Fruit fly (Drosophila melanogaster) whole organism, adult: ENCODE measurements around the gene Nazo.

Experiments used
- CG11617 ChIP-seq: fragments of 200-800 bp; sonication (Bioruptor generic); optimal IDR thresholded peaks from 2 replicates; lab custom pipeline; 2017; ENCODE audit warnings: mild to moderate bottlenecking, missing biosample characterization, missing genetic modification reagents, missing genetic modification characterization
- CG12768 ChIP-seq: fragments of 200-800 bp; sonication (Bioruptor generic); optimal IDR thresholded peaks from 2 replicates; lab custom pipeline; 2017; ENCODE audit warnings: missing biosample characterization, missing genetic modification characterization, mild to moderate bottlenecking, moderate library complexity, missing genetic modification reagents
- CG14711 ChIP-seq: fragments of 200-800 bp; sonication (Bioruptor generic); optimal IDR thresholded peaks from 2 replicates; lab custom pipeline; 2018; ENCODE audit warnings: missing biosample characterization, mild to moderate bottlenecking, missing genetic modification characterization, moderate library complexity
- CG1620 ChIP-seq: fragments of 200-800 bp; sonication (Bioruptor generic); optimal IDR thresholded peaks from 2 replicates; lab custom pipeline; 2016; ENCODE audit warnings: missing biosample characterization, missing genetic modification characterization
- CG33017 ChIP-seq: fragments of 200-800 bp; sonication (Bioruptor generic); optimal IDR thresholded peaks from 2 replicates; lab custom pipeline; 2018; ENCODE audit warnings: missing biosample characterization, mild to moderate bottlenecking, missing genetic modification characterization, moderate library complexity
- CG5204 ChIP-seq: fragments of 200-800 bp; sonication (Bioruptor generic); optimal IDR thresholded peaks from 2 replicates; lab custom pipeline; 2016; ENCODE audit warnings: missing biosample characterization, missing genetic modification characterization
- CG7045 ChIP-seq: fragments of 200-800 bp; sonication (Bioruptor generic); optimal IDR thresholded peaks from 2 replicates; lab custom pipeline; 2017; ENCODE audit warnings: missing biosample characterization, mild to moderate bottlenecking, missing genetic modification characterization
- CG7101 ChIP-seq: fragments of 200-800 bp; sonication (Bioruptor generic); optimal IDR thresholded peaks from 2 replicates; lab custom pipeline; 2018; ENCODE audit warnings: missing biosample characterization, mild to moderate bottlenecking, missing genetic modification characterization, moderate library complexity
- Clk ChIP-seq: fragments of 200-800 bp; sonication (Bioruptor generic); optimal IDR thresholded peaks from 2 replicates; lab custom pipeline; 2017; ENCODE audit warnings: missing biosample characterization, missing genetic modification characterization
- Crg-1 ChIP-seq: fragments of 200-800 bp; sonication (Bioruptor generic); optimal IDR thresholded peaks from 2 replicates; lab custom pipeline; 2016; ENCODE audit warnings: missing biosample characterization, missing genetic modification characterization
- Hr96 ChIP-seq: fragments of 200-800 bp; sonication (Bioruptor generic); optimal IDR thresholded peaks from 2 replicates; lab custom pipeline; 2016; ENCODE audit warnings: missing biosample characterization, missing genetic modification characterization
- Mnt ChIP-seq: fragments of 200-800 bp; sonication (Bioruptor generic); optimal IDR thresholded peaks from 2 replicates; lab custom pipeline; 2016; ENCODE audit warnings: missing biosample characterization, mild to moderate bottlenecking, missing genetic modification characterization
- bab1 ChIP-seq: fragments of 200-800 bp; sonication (Bioruptor generic); optimal IDR thresholded peaks from 3 replicates; lab custom pipeline; 2019; ENCODE audit warnings: missing biosample characterization, mild to moderate bottlenecking, missing genetic modification characterization, moderate library complexity
- cic ChIP-seq: fragments of 200-800 bp; sonication (Bioruptor generic); optimal IDR thresholded peaks from 2 replicates; lab custom pipeline; 2017; ENCODE audit warnings: missing biosample characterization, mild to moderate bottlenecking, missing genetic modification characterization, moderate library complexity
- cnc ChIP-seq, 2 experiments: fragments of >200 bp; optimal IDR thresholded peaks; 2 replicates each; lab custom pipeline; 2017
- kay ChIP-seq: fragments of 200-800 bp; sonication (Bioruptor generic); peaks from one replicate; lab custom pipeline; 2016; ENCODE audit warnings: missing biosample characterization, missing genetic modification characterization, borderline replicate concordance
- ovo ChIP-seq: fragments of 200-800 bp; sonication (Bioruptor generic); optimal IDR thresholded peaks from 2 replicates; lab custom pipeline; 2016; ENCODE audit warnings: missing biosample characterization, missing genetic modification characterization
- pad ChIP-seq: fragments of 200-800 bp; sonication (Bioruptor generic); optimal IDR thresholded peaks from 3 replicates; lab custom pipeline; 2017; ENCODE audit warnings: missing biosample characterization, missing genetic modification characterization, mild to moderate bottlenecking, moderate library complexity, missing genetic modification reagents
- tj ChIP-seq: fragments of 200-800 bp; sonication (Bioruptor generic); optimal IDR thresholded peaks from 3 replicates; lab custom pipeline; 2017; ENCODE audit warnings: missing biosample characterization, mild to moderate bottlenecking, missing genetic modification characterization, moderate library complexity
- toe ChIP-seq: fragments of 200-800 bp; sonication (Bioruptor generic); optimal IDR thresholded peaks from 2 replicates; lab custom pipeline; 2016; ENCODE audit warnings: missing biosample characterization, missing genetic modification characterization

The Nazo gene

dm6 chr3R:8312037-8312436, 24.4 kb downstream of the Nazo start, which contains the start of the genes CG11694 and CG11698:
Gene CG11694 (minus strand): TSS chr3R:8312137.
Gene CG11698 (plus strand): TSS chr3R:8312188.
- TF ChIP-seq CG33017 (tag; lab: Kevin White, UChicago) (no peak), CG14711 (tag; lab: Kevin White, UChicago) (no peak), Hr96 (GFP tag; lab: Kevin White, UChicago) (no peak), kay (no peak), Clk (GFP tag; lab: Kevin White, UChicago) (no peak), CG12768 (no peak), bab1 (GFP tag; lab: Kevin White, UChicago) (no peak), CG7045 (GFP tag; lab: Kevin White, UChicago) (no peak), pad (no peak), tj (GFP tag; lab: Kevin White, UChicago) (no peak), CG7101 (tag; lab: Kevin White, UChicago) (no peak), CG5204 (no peak), CG11617 (GFP tag; lab: Kevin White, UChicago) (no peak), Crg-1 (GFP tag; lab: Kevin White, UChicago) (no peak), CG1620 (GFP tag; lab: Kevin White, UChicago) (no peak), cnc (optimal IDR thresholded peaks at IDR 0.05; lab: Kevin White, UChicago) (no peak), ovo (GFP tag; lab: Kevin White, UChicago) (no peak)

- TF ChIP-seq Crg-1 (GFP tag; lab: Kevin White, UChicago): no peak
- peak; percentile 57 for TF ChIP-seq bab1 (GFP tag; lab: Kevin White, UChicago)
- TF ChIP-seq Mnt (GFP tag; lab: Kevin White, UChicago): peak; percentile 17
- TF ChIP-seq toe (GFP tag; lab: Kevin White, UChicago): no peak
- no peak for TF ChIP-seq CG12768
- peak; percentile 72 for TF ChIP-seq CG14711 (tag; lab: Kevin White, UChicago)
- no peak for TF ChIP-seq cnc (optimal IDR thresholded peaks at IDR 0.05; lab: Kevin White, UChicago)
- TF ChIP-seq CG33017 (tag; lab: Kevin White, UChicago): no peak
Measured at dm6 chr3R:8313038-8313437, 25.4 kb downstream of the Nazo start, which contains the start of gene CG7483. Gene CG7483 (plus strand): TSS chr3R:8313208.

DNA sequence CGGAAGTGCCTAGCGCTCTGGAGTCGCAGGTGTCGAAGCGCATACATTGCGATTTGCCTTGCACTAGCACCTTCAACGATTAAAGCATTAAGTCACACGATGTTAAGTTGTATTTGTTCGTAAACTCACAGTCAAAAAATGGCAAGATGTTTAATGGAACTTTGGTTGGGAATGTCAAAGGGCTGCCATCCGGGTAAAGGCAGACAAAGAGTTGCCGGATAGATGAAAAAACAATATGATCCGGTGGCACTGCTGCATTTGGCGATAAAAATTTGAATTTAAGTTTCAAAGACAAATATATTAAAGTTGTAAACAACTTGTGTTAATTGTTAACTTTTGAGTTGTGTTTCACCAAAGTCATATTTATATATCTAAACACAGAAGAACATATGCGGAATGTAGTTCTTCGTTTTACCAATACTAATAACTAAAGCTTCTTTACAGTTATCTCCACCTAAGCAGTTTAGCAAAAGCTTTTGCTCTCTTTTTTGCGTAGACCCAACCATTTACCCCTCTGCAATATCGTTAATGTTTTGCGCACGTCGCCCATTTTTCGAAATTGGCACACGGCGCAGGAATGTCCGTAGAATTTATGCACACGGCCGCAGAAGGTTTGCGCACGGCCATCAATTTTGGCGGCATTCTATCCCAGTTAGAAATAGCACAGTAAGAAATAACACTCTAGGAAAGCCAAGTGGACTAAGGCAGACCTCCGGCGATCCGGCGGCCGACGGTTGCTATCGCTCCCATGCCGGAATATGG, 28.8 kb downstream of the Nazo start, which contains the start of gene Coq2:
Gene Coq2 (minus strand): TSS at position 200 of the 762 bp plus-strand sequence.
- TF ChIP-seq CG7101 (tag; lab: Kevin White, UChicago) (no peak), kay (no peak), tj (GFP tag; lab: Kevin White, UChicago) (peak; percentile 21), pad (peak; percentile 99), ovo (GFP tag; lab: Kevin White, UChicago) (peak; percentile 28), CG12768 (no peak), Mnt (GFP tag; lab: Kevin White, UChicago) (no peak), Hr96 (GFP tag; lab: Kevin White, UChicago) (no peak), bab1 (GFP tag; lab: Kevin White, UChicago) (peak; percentile 61), CG5204 (no peak)

- TF ChIP-seq Mnt (GFP tag; lab: Kevin White, UChicago) (no peak), bab1 (GFP tag; lab: Kevin White, UChicago) (no peak)
Measured at dm6 chr3R:8317215-8317614, 29.5 kb downstream of the Nazo start, which contains the start of gene Ctr1B. Gene Ctr1B (plus strand): TSS chr3R:8317612.

dm6 chr3R:8317709-8318335, 30.1 kb downstream of the Nazo start:
- peak; percentile 27 for TF ChIP-seq CG7101 (tag; lab: Kevin White, UChicago)
- no peak for TF ChIP-seq kay
- TF ChIP-seq Clk (GFP tag; lab: Kevin White, UChicago): no peak
- peak; percentile 60 for TF ChIP-seq CG33017 (tag; lab: Kevin White, UChicago)
- no peak for TF ChIP-seq CG12768
- peak; percentile 37 for TF ChIP-seq cic (GFP tag; lab: Kevin White, UChicago)
- TF ChIP-seq CG7045 (GFP tag; lab: Kevin White, UChicago): peak; percentile 6
- no peak for TF ChIP-seq tj (GFP tag; lab: Kevin White, UChicago)
- TF ChIP-seq CG5204: no peak
- peak; percentile 29 for TF ChIP-seq CG14711 (tag; lab: Kevin White, UChicago)
- no peak for TF ChIP-seq Mnt (GFP tag; lab: Kevin White, UChicago)

- TF ChIP-seq CG14711 (tag; lab: Kevin White, UChicago) (no peak), ovo (GFP tag; lab: Kevin White, UChicago) (no peak), CG7101 (tag; lab: Kevin White, UChicago) (no peak), Crg-1 (GFP tag; lab: Kevin White, UChicago) (no peak), cnc (optimal IDR thresholded peaks at IDR 0.05; lab: Kevin White, UChicago) (no peak), toe (GFP tag; lab: Kevin White, UChicago) (no peak), CG33017 (tag; lab: Kevin White, UChicago) (no peak), CG11617 (GFP tag; lab: Kevin White, UChicago) (no peak)
Measured at dm6 chr3R:8321447-8321846, 33.8 kb downstream of the Nazo start, which contains the start of gene Or85a. Gene Or85a (plus strand): TSS chr3R:8321747.
